Worm (Caenorhabditis elegans) whole organism, mixed stage, embryonic: Measurements from ENCODE around the gene T06C12.12.

Experiments used
- blmp-1 ChIP-seq: fragments of 150-350 bp; optimal IDR thresholded peaks from 2 replicates; lab custom pipeline; 2014; ENCODE audit warnings: missing biosample characterization, missing genetic modification characterization
- elt-1 ChIP-seq: sonication (generic microtip); optimal IDR thresholded peaks from 2 replicates; lab custom pipeline; 2017; ENCODE audit warnings: missing genetic modification characterization, mild to moderate bottlenecking, missing compliant biosample characterization, antibody characterized with exemption, moderate library complexity, borderline replicate concordance; ENCODE audit not compliant: insufficient read depth
- ham-2 ChIP-seq: fragments of 200-800 bp; sonication (Bioruptor generic); optimal IDR thresholded peaks from 2 replicates; lab custom pipeline; 2018; ENCODE audit warnings: mild to moderate bottlenecking, missing genetic modification characterization, missing compliant biosample characterization
- hlh-1 ChIP-seq: fragments of 150-350 bp; optimal IDR thresholded peaks from 2 replicates; lab custom pipeline; 2014; ENCODE audit warnings: missing biosample characterization, missing genetic modification reagents, missing genetic modification characterization
- nhr-237 ChIP-seq: fragments of 150-350 bp; optimal IDR thresholded peaks from 2 replicates; lab custom pipeline; 2014; ENCODE audit warnings: missing biosample characterization, missing genetic modification characterization
- nhr-76 ChIP-seq: sonication (generic microtip); optimal IDR thresholded peaks from 2 replicates; lab custom pipeline; 2017; ENCODE audit warnings: missing biosample characterization, missing genetic modification characterization
- snpc-4 ChIP-seq: fragments of 150-350 bp; optimal IDR thresholded peaks from 2 replicates; lab custom pipeline; 2014; ENCODE audit warnings: missing biosample characterization, missing genetic modification characterization
- unc-62 ChIP-seq: fragments of 150-350 bp; optimal IDR thresholded peaks from 2 replicates; lab custom pipeline; 2014; ENCODE audit warnings: missing biosample characterization, missing genetic modification reagents, missing genetic modification characterization

DNA sequence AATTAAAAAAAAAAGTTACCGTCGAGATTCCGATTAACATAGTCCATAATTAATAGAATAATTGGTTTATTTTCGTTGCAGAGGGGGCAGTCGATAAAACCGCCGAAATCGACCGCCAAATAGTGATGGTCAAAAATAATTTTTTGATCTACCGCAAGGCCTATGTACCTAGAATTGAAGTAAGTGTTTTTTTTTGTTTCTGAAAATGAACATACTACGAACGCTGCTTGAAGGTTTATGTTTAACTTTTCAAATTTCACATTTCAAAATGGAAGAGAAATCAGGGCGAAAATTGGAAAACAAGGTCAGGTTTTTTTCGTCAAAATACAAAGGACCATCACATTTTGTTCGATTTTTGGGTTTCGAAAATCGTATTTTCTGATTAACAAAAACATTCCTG is 36.5 kb downstream of the T06C12.12 start, which contains the start of gene pzf-1:
- TF ChIP-seq hlh-1 (no peak), snpc-4 (tag; lab: Kevin White, UChicago) (no peak), nhr-76 (tag; lab: Kevin White, UChicago) (no peak), unc-62 (GFP tag; lab: Kevin White, UChicago) (no peak), elt-1 (tag; lab: Kevin White, UChicago) (no peak), blmp-1 (tag; lab: Kevin White, UChicago) (no peak), ham-2 (no peak), nhr-237 (tag; lab: Kevin White, UChicago) (no peak)
